Worm (Caenorhabditis elegans) whole organism, L3 larva: ENCODE results near the gene nspd-5.

Experiments used
- ceh-82 ChIP-seq: fragments of 150-350 bp; optimal IDR thresholded peaks from 2 replicates; lab custom pipeline; 2014; ENCODE audit warnings: missing biosample characterization, missing genetic modification characterization
- elt-3 ChIP-seq, 3 experiments: fragments of 150-350 bp in 1 of 3; sonication (generic microtip) in 2 of 3; optimal IDR thresholded peaks; 2 replicates in 2 of 3; 4 replicates in 1 of 3; lab custom pipeline; 2014 to 2017; ENCODE audit warnings: missing biosample characterization in 3 of 3, missing genetic modification characterization in 3 of 3
- fkh-10 ChIP-seq: sonication (generic microtip); optimal IDR thresholded peaks from 2 replicates; lab custom pipeline; 2017; ENCODE audit warnings: missing biosample characterization, missing genetic modification reagents, missing genetic modification characterization
- nhr-12 ChIP-seq: fragments of 150-350 bp; optimal IDR thresholded peaks from 2 replicates; lab custom pipeline; 2014; ENCODE audit warnings: missing biosample characterization, missing genetic modification characterization
- nhr-76 ChIP-seq: fragments of 150-350 bp; sonication (generic microtip); optimal IDR thresholded peaks from 5 replicates; lab custom pipeline; 2014; ENCODE audit warnings: missing biosample characterization, missing genetic modification characterization
- tbx-2 ChIP-seq: sonication (generic microtip); optimal IDR thresholded peaks from 2 replicates; lab custom pipeline; 2016; ENCODE audit warnings: mild to moderate bottlenecking, missing genetic modification characterization, missing compliant biosample characterization
- unc-62 ChIP-seq: fragments of 150-350 bp; sonication (generic microtip); optimal IDR thresholded peaks from 4 replicates; lab custom pipeline; 2014; ENCODE audit warnings: missing biosample characterization, missing genetic modification reagents, missing genetic modification characterization
- zag-1 ChIP-seq: fragments of 150-350 bp; optimal IDR thresholded peaks from 2 replicates; lab custom pipeline; 2014; ENCODE audit warnings: missing biosample characterization, missing genetic modification characterization
- ztf-11 ChIP-seq: fragments of 150-350 bp; optimal IDR thresholded peaks from 2 replicates; lab custom pipeline; 2014; ENCODE audit warnings: missing biosample characterization, missing genetic modification characterization

DNA sequence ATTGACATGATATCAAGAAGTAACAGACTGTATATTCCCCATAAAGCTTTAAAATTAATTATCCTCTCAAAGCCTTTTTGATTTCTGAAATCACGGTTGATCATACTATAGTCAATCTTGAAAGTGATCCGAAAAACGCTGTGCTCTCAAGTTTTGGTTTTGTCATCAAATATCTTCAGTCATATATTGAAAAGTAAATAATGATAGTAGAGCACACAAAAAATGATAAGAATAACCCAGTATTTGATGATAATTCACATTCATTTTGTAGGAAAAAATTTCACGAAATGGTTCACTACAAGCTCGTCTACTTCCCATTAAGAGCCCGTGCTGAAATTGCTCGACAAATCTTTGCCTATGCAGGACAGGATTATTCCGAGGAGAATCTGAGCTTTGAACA lies 19.5 kb upstream of the nspd-5 start, which contains the start of gene gst-6:
- TF ChIP-seq fkh-10 (GFP tag; lab: Kevin White, UChicago) (no peak), zag-1 (no peak), unc-62 (GFP tag; lab: Kevin White, UChicago) (no peak), ztf-11 (tag; lab: Kevin White, UChicago) (no peak), ceh-82 (tag; lab: Kevin White, UChicago) (no peak), elt-3 (tag; optimal IDR thresholded peaks at IDR 0.05; lab: Kevin White, UChicago) (no peak), nhr-76 (tag; lab: Kevin White, UChicago) (no peak), tbx-2 (tag; lab: Kevin White, UChicago) (no peak), nhr-12 (no peak)
